Fruit fly (Drosophila melanogaster): Measurements from ENCODE around the gene dunk.

DNA sequence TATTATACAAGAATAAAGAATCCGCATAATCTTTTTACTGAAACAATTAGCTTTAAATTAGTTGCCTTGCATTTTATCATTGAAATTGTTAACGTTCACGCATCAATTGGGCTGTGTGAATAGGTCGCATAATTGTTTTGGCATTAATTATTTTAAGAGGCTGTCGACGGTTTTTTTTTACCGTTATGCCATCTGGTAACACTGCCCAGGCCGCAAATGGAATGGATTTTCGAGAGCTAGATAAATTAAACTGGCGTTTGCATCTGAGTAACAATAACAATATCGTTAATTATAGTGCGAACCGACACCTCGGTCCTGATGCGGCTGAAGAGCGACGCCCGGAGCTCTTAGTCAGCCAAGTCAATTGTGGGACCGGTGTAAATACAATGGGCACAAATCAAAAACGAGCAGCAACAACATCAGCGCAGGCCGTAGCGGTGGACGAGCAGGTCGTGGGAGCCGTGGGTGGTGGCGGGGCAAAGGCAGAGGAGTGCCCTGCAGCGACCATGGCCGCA lies 29.7 kb upstream of the dunk start:
- no peak for TF ChIP-seq CG14711 (tag; optimal IDR thresholded peaks at IDR 0.05)
- TF ChIP-seq bab1 (GFP tag; optimal IDR thresholded peaks at IDR 0.05), result no peak
- peak; percentile 28 for TF ChIP-seq CG1620 (GFP tag; optimal IDR thresholded peaks at IDR 0.05)
- no peak for TF ChIP-seq CG7045 (GFP tag; optimal IDR thresholded peaks at IDR 0.05)
- no peak for TF ChIP-seq cnc (optimal IDR thresholded peaks at IDR 0.05)
- no peak for TF ChIP-seq Mnt (GFP tag; optimal IDR thresholded peaks at IDR 0.05)
- TF ChIP-seq CG11617 (GFP tag; optimal IDR thresholded peaks at IDR 0.05), result no peak
- TF ChIP-seq Clk (GFP tag; optimal IDR thresholded peaks at IDR 0.05), result no peak
- peak; percentile 3 for TF ChIP-seq Hr96 (GFP tag; optimal IDR thresholded peaks at IDR 0.05)
- no peak for TF ChIP-seq pad (GFP tag; optimal IDR thresholded peaks at IDR 0.05)
- TF ChIP-seq kay (GFP tag; ENCODE audit: borderline replicate concordance), result no peak
- TF ChIP-seq Crg-1 (GFP tag; optimal IDR thresholded peaks at IDR 0.05), result no peak
- no peak for TF ChIP-seq toe (GFP tag; optimal IDR thresholded peaks at IDR 0.05)

All from whole organism, adult.